Fruit fly (Drosophila melanogaster): ENCODE data around the gene CG17600.

DNA sequence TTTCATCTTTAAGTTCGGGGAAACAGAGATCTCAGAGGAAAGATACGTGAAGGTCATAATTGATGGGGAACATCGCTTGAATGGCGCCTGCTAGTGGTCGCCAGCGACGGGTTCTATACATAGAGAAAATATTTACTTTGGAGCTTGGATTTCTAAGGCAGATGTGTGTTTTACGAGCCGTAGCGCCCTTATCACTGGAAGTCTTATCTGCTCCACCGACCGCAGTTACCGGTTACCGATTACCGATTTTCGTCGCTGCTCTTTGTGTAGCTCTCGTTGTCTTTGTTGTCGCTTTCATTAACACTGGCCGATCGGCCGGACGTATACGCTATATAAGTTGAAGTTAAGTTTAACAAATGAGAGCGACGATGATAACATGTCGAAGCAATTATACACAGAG is 24.4 kb upstream of the CG17600 start:
- TF ChIP-seq CG31388 (GFP tag; optimal IDR thresholded peaks at IDR 0.05) (no peak), Vsx1 (GFP tag; optimal IDR thresholded peaks at IDR 0.05) (no peak), insv (GFP tag; optimal IDR thresholded peaks at IDR 0.05) (no peak), dati (GFP tag; IDR thresholded peaks at IDR 0.05) (no peak), CG12769 (tag; optimal IDR thresholded peaks at IDR 0.05) (peak; percentile 35), E2f2 (GFP tag; IDR thresholded peaks at IDR 0.05) (no peak), CG14965 (GFP tag; optimal IDR thresholded peaks at IDR 0.05; ENCODE audit: borderline replicate concordance) (no peak), jigr1 (GFP tag; IDR thresholded peaks at IDR 0.05) (no peak)

Data from whole organism, embryonic.